Worm (Caenorhabditis elegans): Measurements from ENCODE around the gene prkl-1.

prkl-1 gene

DNA sequence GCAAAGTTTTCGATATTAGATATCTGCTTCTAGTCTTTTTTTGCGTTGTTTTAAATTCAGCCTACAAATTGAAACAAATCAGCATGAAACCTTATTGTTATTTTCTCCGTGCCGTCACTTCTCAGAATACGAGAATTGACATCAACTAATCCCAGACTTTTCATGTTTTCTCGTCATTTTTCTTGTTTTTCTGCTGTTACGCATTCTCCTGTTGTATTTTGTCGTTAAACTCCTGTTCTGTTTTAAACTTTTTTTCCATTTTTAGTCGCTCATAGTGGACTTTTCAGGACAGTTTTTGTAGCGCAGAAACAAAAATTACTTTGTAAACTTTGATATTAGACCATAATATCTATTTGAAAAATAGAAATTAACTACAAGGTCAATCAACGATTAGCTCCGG lies 35.5 kb upstream of the prkl-1 start:
- TF ChIP-seq nhr-111 (GFP tag; optimal IDR thresholded peaks at IDR 0.05) (no peak), lin-1 (GFP tag; IDR thresholded peaks at IDR 0.05) (no peak), unc-62 (GFP tag; optimal IDR thresholded peaks at IDR 0.05 in 1 of 2) (peak in 1 of 2 experiments; percentile 61), unc-62 (tag; optimal IDR thresholded peaks at IDR 0.05) (no peak)

DNA sequence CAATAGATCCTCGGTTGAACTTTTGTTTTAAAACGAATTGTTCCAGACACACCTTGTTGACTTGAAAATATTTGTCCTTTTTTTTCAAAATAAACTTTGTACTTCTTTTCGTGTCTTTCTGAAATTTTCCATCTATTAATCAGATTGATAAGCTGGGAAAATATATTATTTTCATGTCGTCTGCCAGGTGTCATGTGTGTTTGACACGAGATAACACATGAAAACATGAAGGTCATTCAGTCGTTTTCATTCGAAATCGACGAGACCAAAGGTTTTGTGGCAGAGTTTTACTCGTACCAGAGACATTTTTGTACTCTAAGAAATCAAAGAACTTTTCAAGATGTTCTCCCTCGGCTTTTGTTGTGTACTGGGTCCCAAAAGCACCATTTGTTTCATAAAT lies 33.9 kb upstream of the prkl-1 start:
- no peak for TF ChIP-seq ama-1 (optimal IDR thresholded peaks at IDR 0.05)
- TF ChIP-seq pha-4 (GFP tag; IDR thresholded peaks at IDR 0.05), result no peak
- no peak for TF ChIP-seq pha-4 (tag; optimal IDR thresholded peaks at IDR 0.05)
- no peak for TF ChIP-seq lir-3 (tag; optimal IDR thresholded peaks at IDR 0.05)
- no peak for TF ChIP-seq snpc-4 (tag; optimal IDR thresholded peaks at IDR 0.05)
- no peak for TF ChIP-seq daf-19 (GFP tag; conservative IDR thresholded peaks at IDR 0.05)
- TF ChIP-seq madf-5 (GFP tag; IDR thresholded peaks at IDR 0.05), result no peak
- TF ChIP-seq daf-16 (GFP tag; optimal IDR thresholded peaks at IDR 0.05), result peak in 1 of 2 experiments; percentile 5
- peak; percentile 98 for TF ChIP-seq daf-16 (tag; optimal IDR thresholded peaks at IDR 0.05)
- TF ChIP-seq dmd-6 (GFP tag; IDR thresholded peaks at IDR 0.05), result peak; percentile 91
- TF ChIP-seq ztf-11 (tag; optimal IDR thresholded peaks at IDR 0.05), result no peak
- peak; percentile 63 for TF ChIP-seq php-3 (GFP tag; IDR thresholded peaks at IDR 0.05)
- no peak for TF ChIP-seq zfp-2 (tag; optimal IDR thresholded peaks at IDR 0.05)
- no peak for TF ChIP-seq ceh-44 (GFP tag; IDR thresholded peaks at IDR 0.05)
- no peak for TF ChIP-seq duxl-1 (tag; optimal IDR thresholded peaks at IDR 0.05; ENCODE audit: poor library complexity)
- no peak for TF ChIP-seq attf-4 (tag; optimal IDR thresholded peaks at IDR 0.05)
- TF ChIP-seq nhr-42 (GFP tag; IDR thresholded peaks at IDR 0.05), result no peak
- no peak for TF ChIP-seq Y48G9A.11 (GFP tag; IDR thresholded peaks at IDR 0.05)
- TF ChIP-seq unc-62 (GFP tag; optimal IDR thresholded peaks at IDR 0.05 in 1 of 2), result peak in 1 of 2 experiments; percentile 18
- TF ChIP-seq unc-62 (tag; optimal IDR thresholded peaks at IDR 0.05), result no peak
- peak; percentile 44 for TF ChIP-seq mep-1 (tag; optimal IDR thresholded peaks at IDR 0.05)
- TF ChIP-seq dmd-8 (GFP tag; IDR thresholded peaks at IDR 0.05), result no peak
- TF ChIP-seq ZK337.2 (GFP tag; IDR thresholded peaks at IDR 0.05), result no peak
- TF ChIP-seq lin-39 (tag; optimal IDR thresholded peaks at IDR 0.05), result no peak
- TF ChIP-seq F26F4.8 (GFP tag; conservative IDR thresholded peaks at IDR 0.05), result no peak
- no peak for TF ChIP-seq spr-3 (GFP tag; optimal IDR thresholded peaks at IDR 0.05)
- TF ChIP-seq ZK546.5 (tag; optimal IDR thresholded peaks at IDR 0.05), result no peak
- TF ChIP-seq aly-2 (tag; optimal IDR thresholded peaks at IDR 0.05), result no peak
- no peak for TF ChIP-seq T26A8.4 (GFP tag; IDR thresholded peaks at IDR 0.05)
- TF ChIP-seq ctbp-1 (GFP tag; IDR thresholded peaks at IDR 0.05), result no peak
- TF ChIP-seq lim-7 (GFP tag; IDR thresholded peaks at IDR 0.05), result no peak
- TF ChIP-seq jun-1 (tag; optimal IDR thresholded peaks at IDR 0.05), result no peak
- TF ChIP-seq hlh-30 (tag; optimal IDR thresholded peaks at IDR 0.05; ENCODE audit: insufficient read depth), result peak; percentile 92
- TF ChIP-seq nhr-102 (tag; optimal IDR thresholded peaks at IDR 0.05), result peak; percentile 4
- TF ChIP-seq nhr-77 (tag; optimal IDR thresholded peaks at IDR 0.05), result peak; percentile 65
- peak; percentile 27 for TF ChIP-seq mxl-3 (GFP tag; optimal IDR thresholded peaks at IDR 0.05)
- TF ChIP-seq nhr-111 (GFP tag; optimal IDR thresholded peaks at IDR 0.05), result no peak
- no peak for TF ChIP-seq ceh-62 (tag; optimal IDR thresholded peaks at IDR 0.05)
- TF ChIP-seq snpc-1.2 (GFP tag; IDR thresholded peaks at IDR 0.05), result no peak
- TF ChIP-seq unc-130 (GFP tag; optimal IDR thresholded peaks at IDR 0.05), result no peak
- TF ChIP-seq hlh-11 (tag; optimal IDR thresholded peaks at IDR 0.05), result peak; percentile 70
- TF ChIP-seq pqm-1 (tag; optimal IDR thresholded peaks at IDR 0.05), result no peak
- TF ChIP-seq spr-1 (tag; optimal IDR thresholded peaks at IDR 0.05), result no peak
- no peak for TF ChIP-seq F44E2.7 (GFP tag; IDR thresholded peaks at IDR 0.05)
- no peak for TF ChIP-seq unc-39 (tag; optimal IDR thresholded peaks at IDR 0.05)
- no peak for TF ChIP-seq nhr-76 (tag; optimal IDR thresholded peaks at IDR 0.05)
- TF ChIP-seq lsy-2 (tag; optimal IDR thresholded peaks at IDR 0.05), result peak in 1 of 2 experiments; percentile 41
- TF ChIP-seq lin-15B (tag; optimal IDR thresholded peaks at IDR 0.05), result no peak
- TF ChIP-seq dve-1 (tag; optimal IDR thresholded peaks at IDR 0.05; ENCODE audit: insufficient read depth), result peak; percentile 79
- TF ChIP-seq nhr-48 (tag; optimal IDR thresholded peaks at IDR 0.05), result peak; percentile 50
